Fruit fly (Drosophila melanogaster) S2 (cell line): Measurements from ENCODE around the gene CG7991.
A peak's percentile ranks its signal among the peaks of the same experiment; 100 is the strongest.

Experiments
- CG8478 ChIP-seq: fragments of >200 bp; optimal IDR thresholded peaks from 2 replicates; lab custom pipeline; 2018
- CTCF ChIP-seq, 2 experiments: fragments of >200 bp; optimal IDR thresholded peaks; 2 replicates each; lab custom pipeline; 2018

CG7991 gene

dm6 chr3L:1730873-1731272 is 56.4 kb downstream of the CG7991 start, which contains the start of gene drpr:
Gene drpr, minus strand, starts transcription at chr3L:1731107.
- TF ChIP-seq CG8478 (no peak), CTCF (optimal IDR thresholded peaks at IDR 0.05; lab: Kevin White, UChicago) (peak; percentile 24 to 40)

- TF ChIP-seq CTCF (optimal IDR thresholded peaks at IDR 0.05; lab: Kevin White, UChicago) (no peak), CG8478 (no peak)
These were observed 61.1 kb downstream of the CG7991 start, which contains the start of gene Oseg4 for dm6 chr3L:1735603-1736002. Gene Oseg4, minus strand, starts transcription at chr3L:1735767.

dm6 chr3L:1737898-1738322 is 63.4 kb downstream of the CG7991 start, which contains the start of gene PIG-Wb:
Gene PIG-Wb, minus strand, starts transcription at chr3L:1738106.
- no peak for TF ChIP-seq CTCF (optimal IDR thresholded peaks at IDR 0.05; lab: Kevin White, UChicago)
- no peak for TF ChIP-seq CG8478

- TF ChIP-seq CG8478 = no peak
- TF ChIP-seq CTCF (optimal IDR thresholded peaks at IDR 0.05; lab: Kevin White, UChicago) = peak in 1 of 2 experiments; percentile 20
These were observed 64.1 kb downstream of the CG7991 start, which contains the start of gene Gk2 for dm6 chr3L:1738375-1739328. Gene Gk2, plus strand, starts transcription at chr3L:1738407.

dm6 chr3L:1739522-1740128 is 65.1 kb downstream of the CG7991 start:
- TF ChIP-seq CG8478 (no peak), CTCF (optimal IDR thresholded peaks at IDR 0.05; lab: Kevin White, UChicago) (no peak)

dm6 chr3L:1740129-1740975 is 65.8 kb downstream of the CG7991 start:
- no peak for TF ChIP-seq CTCF (optimal IDR thresholded peaks at IDR 0.05; lab: Kevin White, UChicago)
- no peak for TF ChIP-seq CG8478

- TF ChIP-seq CTCF (optimal IDR thresholded peaks at IDR 0.05; lab: Kevin White, UChicago) = no peak
- no peak for TF ChIP-seq CG8478
These were observed 66.6 kb downstream of the CG7991 start for dm6 chr3L:1741107-1741506.

dm6 chr3L:1741655-1742551 is 67.4 kb downstream of the CG7991 start:
- TF ChIP-seq CG8478 = no peak
- no peak for TF ChIP-seq CTCF (optimal IDR thresholded peaks at IDR 0.05; lab: Kevin White, UChicago)

- TF ChIP-seq CG8478 (no peak), CTCF (optimal IDR thresholded peaks at IDR 0.05; lab: Kevin White, UChicago) (no peak)
These were observed 68.1 kb downstream of the CG7991 start for dm6 chr3L:1742552-1743097.

dm6 chr3L:1745432-1745831 is 70.9 kb downstream of the CG7991 start:
- TF ChIP-seq CTCF (optimal IDR thresholded peaks at IDR 0.05; lab: Kevin White, UChicago) (no peak), CG8478 (no peak)

- no peak for TF ChIP-seq CTCF (optimal IDR thresholded peaks at IDR 0.05; lab: Kevin White, UChicago)
- TF ChIP-seq CG8478 = no peak
These were observed 72.1 kb downstream of the CG7991 start, which contains the start of gene CG13921 for dm6 chr3L:1746338-1747199. Gene CG13921, plus strand, starts transcription at chr3L:1746907.

- no peak for TF ChIP-seq CG8478
- no peak for TF ChIP-seq CTCF (optimal IDR thresholded peaks at IDR 0.05; lab: Kevin White, UChicago)
These were observed 73.7 kb downstream of the CG7991 start for dm6 chr3L:1748218-1748617.

- no peak for TF ChIP-seq CTCF (optimal IDR thresholded peaks at IDR 0.05; lab: Kevin White, UChicago)
These were observed 79.8 kb downstream of the CG7991 start for dm6 chr3L:1754262-1754661.
